Worm (Caenorhabditis elegans): ENCODE measurements around the gene C01G12.5.
A peak's percentile ranks its signal among the peaks of the same experiment; 100 is the strongest.

The C01G12.5 gene

ce11 chrII:14587407-14587806 lies at the start of gene C01G12.5:
Gene C01G12.5 (minus strand): TSS chrII:14587507.
- TF ChIP-seq dao-5 (tag; optimal IDR thresholded peaks at IDR 0.05): no peak
- TF ChIP-seq W03F9.2 (tag; optimal IDR thresholded peaks at IDR 0.05): no peak
- no peak for TF ChIP-seq him-1 (tag; optimal IDR thresholded peaks at IDR 0.05)

ce11 chrII:14636737-14637136 lies 49.4 kb upstream of the C01G12.5 start, which contains the start of gene sre-13:
Gene sre-13 (minus strand): TSS chrII:14636837.
- no peak for TF ChIP-seq W03F9.2 (tag; optimal IDR thresholded peaks at IDR 0.05)
- TF ChIP-seq him-1 (tag; optimal IDR thresholded peaks at IDR 0.05): no peak
- no peak for TF ChIP-seq dao-5 (tag; optimal IDR thresholded peaks at IDR 0.05)

ce11 chrII:14635179-14635578 lies 47.9 kb upstream of the C01G12.5 start:
- TF ChIP-seq dao-5 (tag; optimal IDR thresholded peaks at IDR 0.05) (peak; percentile 66), him-1 (tag; optimal IDR thresholded peaks at IDR 0.05) (no peak)

- TF ChIP-seq him-1 (tag; optimal IDR thresholded peaks at IDR 0.05): no peak
- no peak for TF ChIP-seq W03F9.2 (tag; optimal IDR thresholded peaks at IDR 0.05)
- no peak for TF ChIP-seq dao-5 (tag; optimal IDR thresholded peaks at IDR 0.05)
These were observed 46.7 kb upstream of the C01G12.5 start for ce11 chrII:14634042-14634441.

ce11 chrII:14632823-14633222 lies 45.5 kb upstream of the C01G12.5 start, which contains the start of gene C38C6.3:
Gene C38C6.3 (plus strand): TSS chrII:14633123.
- no peak for TF ChIP-seq him-1 (tag; optimal IDR thresholded peaks at IDR 0.05)
- no peak for TF ChIP-seq dao-5 (tag; optimal IDR thresholded peaks at IDR 0.05)
- TF ChIP-seq W03F9.2 (tag; optimal IDR thresholded peaks at IDR 0.05): no peak

ce11 chrII:14627330-14627729 lies 40.0 kb upstream of the C01G12.5 start, which contains the start of gene tag-297:
Gene tag-297 (plus strand): TSS chrII:14627630.
- TF ChIP-seq dao-5 (tag; optimal IDR thresholded peaks at IDR 0.05) (no peak), W03F9.2 (tag; optimal IDR thresholded peaks at IDR 0.05) (no peak), him-1 (tag; optimal IDR thresholded peaks at IDR 0.05) (no peak)

ce11 chrII:14626883-14627282 lies 39.6 kb upstream of the C01G12.5 start:
- TF ChIP-seq W03F9.2 (tag; optimal IDR thresholded peaks at IDR 0.05) (no peak), him-1 (tag; optimal IDR thresholded peaks at IDR 0.05) (no peak)

- no peak for TF ChIP-seq dao-5 (tag; optimal IDR thresholded peaks at IDR 0.05)
- no peak for TF ChIP-seq W03F9.2 (tag; optimal IDR thresholded peaks at IDR 0.05)
- TF ChIP-seq him-1 (tag; optimal IDR thresholded peaks at IDR 0.05): no peak
These were observed 35.5 kb upstream of the C01G12.5 start, which contains the start of gene mltn-10 for ce11 chrII:14622758-14623157. Gene mltn-10 (plus strand): TSS chrII:14623058.

- TF ChIP-seq dao-5 (tag; optimal IDR thresholded peaks at IDR 0.05): no peak
- TF ChIP-seq W03F9.2 (tag; optimal IDR thresholded peaks at IDR 0.05): no peak
- TF ChIP-seq him-1 (tag; optimal IDR thresholded peaks at IDR 0.05): no peak
These were observed 33.4 kb upstream of the C01G12.5 start for ce11 chrII:14620730-14621129.

- TF ChIP-seq W03F9.2 (tag; optimal IDR thresholded peaks at IDR 0.05) (no peak), him-1 (tag; optimal IDR thresholded peaks at IDR 0.05) (no peak), dao-5 (tag; optimal IDR thresholded peaks at IDR 0.05) (no peak)
These were observed 32.5 kb upstream of the C01G12.5 start for ce11 chrII:14619806-14620205.

ce11 chrII:14618764-14619163 lies 31.5 kb upstream of the C01G12.5 start:
- TF ChIP-seq W03F9.2 (tag; optimal IDR thresholded peaks at IDR 0.05): no peak
- no peak for TF ChIP-seq dao-5 (tag; optimal IDR thresholded peaks at IDR 0.05)
- TF ChIP-seq him-1 (tag; optimal IDR thresholded peaks at IDR 0.05): no peak

ce11 chrII:14618158-14618557 lies 30.9 kb upstream of the C01G12.5 start:
- TF ChIP-seq W03F9.2 (tag; optimal IDR thresholded peaks at IDR 0.05) (no peak), him-1 (tag; optimal IDR thresholded peaks at IDR 0.05) (no peak), dao-5 (tag; optimal IDR thresholded peaks at IDR 0.05) (no peak)

- TF ChIP-seq W03F9.2 (tag; optimal IDR thresholded peaks at IDR 0.05) (no peak), dao-5 (tag; optimal IDR thresholded peaks at IDR 0.05) (peak; percentile 74), him-1 (tag; optimal IDR thresholded peaks at IDR 0.05) (no peak)
These were observed 29.6 kb upstream of the C01G12.5 start for ce11 chrII:14616927-14617326.

ce11 chrII:14616402-14616801 lies 29.1 kb upstream of the C01G12.5 start:
- TF ChIP-seq W03F9.2 (tag; optimal IDR thresholded peaks at IDR 0.05): no peak
- no peak for TF ChIP-seq dao-5 (tag; optimal IDR thresholded peaks at IDR 0.05)
- no peak for TF ChIP-seq him-1 (tag; optimal IDR thresholded peaks at IDR 0.05)

ce11 chrII:14615735-14616134 lies 28.4 kb upstream of the C01G12.5 start, which contains the start of gene mltn-9:
Gene mltn-9 (plus strand): TSS chrII:14616035.
- TF ChIP-seq W03F9.2 (tag; optimal IDR thresholded peaks at IDR 0.05) (no peak), him-1 (tag; optimal IDR thresholded peaks at IDR 0.05) (no peak), dao-5 (tag; optimal IDR thresholded peaks at IDR 0.05) (no peak)

All from whole organism, L4/young adult.